Fruit fly (Drosophila melanogaster) whole organism, wandering third instar larva: Measurements from ENCODE around the gene CG12035.

Experiments used
- Abd-B ChIP-seq: fragments of >200 bp; optimal IDR thresholded peaks from 2 replicates; lab custom pipeline; 2017; ENCODE audit warnings: missing biosample characterization, missing genetic modification characterization
- CG32264 ChIP-seq: fragments of 200-800 bp; sonication (Bioruptor generic); optimal IDR thresholded peaks from 2 replicates; lab custom pipeline; 2016; ENCODE audit warnings: missing biosample characterization, missing genetic modification characterization
- CrebA ChIP-seq: fragments of 200-800 bp; sonication (Bioruptor generic); optimal IDR thresholded peaks from 2 replicates; lab custom pipeline; 2016; ENCODE audit warnings: missing biosample characterization, mild to moderate bottlenecking, missing genetic modification characterization, borderline replicate concordance
- Dfd ChIP-seq: fragments of >200 bp; optimal IDR thresholded peaks from 2 replicates; lab custom pipeline; 2017; ENCODE audit warnings: missing biosample characterization, missing genetic modification characterization
- Dif ChIP-seq: fragments of 200-275, 200-300 bp; sonication (Bioruptor generic); optimal IDR thresholded peaks from 2 replicates; lab custom pipeline; 2018; ENCODE audit warnings: missing biosample characterization, missing genetic modification characterization; ENCODE audit not compliant: partially characterized antibody
- GATAd ChIP-seq: sonication (Bioruptor generic); optimal IDR thresholded peaks from 2 replicates; lab custom pipeline; 2016; ENCODE audit warnings: missing biosample characterization, missing genetic modification characterization
- HLH106 ChIP-seq: fragments of 200-800 bp; optimal IDR thresholded peaks from 3 replicates; lab custom pipeline; 2019; ENCODE audit warnings: missing biosample characterization, mild to moderate bottlenecking, missing genetic modification characterization, moderate library complexity
- Hnf4 ChIP-seq: fragments of 200-800 bp; sonication (Bioruptor generic); optimal IDR thresholded peaks from 2 replicates; lab custom pipeline; 2016; ENCODE audit warnings: missing biosample characterization, mild to moderate bottlenecking, missing genetic modification characterization
- Hr78 ChIP-seq: fragments of >200 bp; optimal IDR thresholded peaks from 2 replicates; lab custom pipeline; 2017; ENCODE audit warnings: missing biosample characterization, missing genetic modification characterization
- Hr83 ChIP-seq: fragments of 200-300 bp; sonication (Bioruptor generic); optimal IDR thresholded peaks from 2 replicates; lab custom pipeline; 2016; ENCODE audit warnings: missing biosample characterization, mild to moderate bottlenecking, missing genetic modification characterization, moderate library complexity; ENCODE audit not compliant: poor library complexity, severe bottlenecking
- Jra ChIP-seq: sonication (Bioruptor generic); optimal IDR thresholded peaks from 2 replicates; lab custom pipeline; 2016; ENCODE audit warnings: missing biosample characterization, missing genetic modification characterization
- Mio ChIP-seq: sonication (Bioruptor generic); optimal IDR thresholded peaks from 2 replicates; lab custom pipeline; 2016; ENCODE audit warnings: missing biosample characterization, missing genetic modification characterization
- Myc ChIP-seq: fragments of >200 bp; optimal IDR thresholded peaks from 2 replicates; lab custom pipeline; 2017
- OdsH ChIP-seq: fragments of 200-800 bp; sonication (Bioruptor generic); optimal IDR thresholded peaks from 2 replicates; lab custom pipeline; 2016; ENCODE audit warnings: missing biosample characterization, mild to moderate bottlenecking, missing genetic modification characterization
- Rel ChIP-seq, 2 experiments: fragments of 200-800 bp; sonication (Bioruptor generic) in 1 of 2; optimal IDR thresholded peaks; 2 replicates in 1 of 2; 3 replicates in 1 of 2; lab custom pipeline; 2016 to 2019; ENCODE audit warnings: mild to moderate bottlenecking in 2 of 2, missing biosample characterization in 2 of 2, missing genetic modification characterization in 2 of 2, moderate library complexity in 1 of 2
- Sp1 ChIP-seq: fragments of 200-800 bp; sonication (Bioruptor generic); optimal IDR thresholded peaks from 3 replicates; lab custom pipeline; 2019; ENCODE audit warnings: missing biosample characterization, mild to moderate bottlenecking, missing genetic modification characterization, moderate library complexity
- Vsx2 ChIP-seq: fragments of 200-300, 225-300 bp; sonication (Bioruptor generic); optimal IDR thresholded peaks from 2 replicates; lab custom pipeline; 2018; ENCODE audit warnings: missing biosample characterization, missing genetic modification characterization; ENCODE audit not compliant: partially characterized antibody
- br ChIP-seq: fragments of 200-800 bp; sonication (Bioruptor generic); optimal IDR thresholded peaks from 2 replicates; lab custom pipeline; 2016; ENCODE audit warnings: missing biosample characterization, missing genetic modification characterization
- brk ChIP-seq: fragments of 200-800 bp; sonication (Bioruptor generic); optimal IDR thresholded peaks from 2 replicates; lab custom pipeline; 2016; ENCODE audit warnings: missing biosample characterization, mild to moderate bottlenecking, missing genetic modification characterization
- dl ChIP-seq, 2 experiments: fragments of 175-275, 200-275 bp in 1 of 2; fragments of 200-275 bp in 1 of 2; sonication (Bioruptor generic); optimal IDR thresholded peaks; lab custom pipeline; 2018; ENCODE audit warnings: mild to moderate bottlenecking in 2 of 2, missing biosample characterization in 2 of 2, missing genetic modification characterization in 2 of 2, moderate library complexity in 2 of 2; ENCODE audit not compliant: partially characterized antibody in 2 of 2, insufficient read depth in 1 of 2
- dmrt93B ChIP-seq: fragments of 200-800 bp; sonication (Bioruptor generic); optimal IDR thresholded peaks from 2 replicates; lab custom pipeline; 2018; ENCODE audit warnings: missing biosample characterization, mild to moderate bottlenecking, missing genetic modification characterization
- dsf ChIP-seq: sonication (Bioruptor generic); optimal IDR thresholded peaks from 2 replicates; lab custom pipeline; 2016; ENCODE audit warnings: missing biosample characterization, missing genetic modification characterization, borderline replicate concordance
- ey ChIP-seq: fragments of 200-800 bp; sonication (Bioruptor generic); optimal IDR thresholded peaks from 2 replicates; lab custom pipeline; 2016; ENCODE audit warnings: missing biosample characterization, missing genetic modification characterization
- foxo ChIP-seq, 2 experiments: fragments of 200-800 bp; sonication (Bioruptor generic); optimal IDR thresholded peaks; 2 replicates in 1 of 2; 3 replicates in 1 of 2; lab custom pipeline; 2016 to 2017; ENCODE audit warnings: missing biosample characterization in 2 of 2, missing genetic modification characterization in 2 of 2
- fru ChIP-seq: fragments of 200-800 bp; sonication (Bioruptor generic); optimal IDR thresholded peaks from 3 replicates; lab custom pipeline; 2016; ENCODE audit warnings: missing biosample characterization, mild to moderate bottlenecking, missing genetic modification characterization
- h ChIP-seq: fragments of 200-800 bp; sonication (Bioruptor generic); optimal IDR thresholded peaks from 3 replicates; lab custom pipeline; 2016; ENCODE audit warnings: missing biosample characterization, mild to moderate bottlenecking, missing genetic modification characterization
- jim ChIP-seq: fragments of 175-275, 200-325 bp; sonication (Bioruptor generic); optimal IDR thresholded peaks from 2 replicates; lab custom pipeline; 2016; ENCODE audit warnings: missing biosample characterization, mild to moderate bottlenecking, missing genetic modification characterization
- lola ChIP-seq: fragments of >200 bp; optimal IDR thresholded peaks from 2 replicates; lab custom pipeline; 2017; ENCODE audit warnings: missing biosample characterization, missing genetic modification characterization
- pan ChIP-seq: fragments of >200 bp; optimal IDR thresholded peaks from 2 replicates; lab custom pipeline; 2017
- psq ChIP-seq: fragments of 200-800 bp; sonication (Bioruptor generic); optimal IDR thresholded peaks from 3 replicates; lab custom pipeline; 2017; ENCODE audit warnings: missing biosample characterization, mild to moderate bottlenecking, missing genetic modification characterization, moderate library complexity
- rgr ChIP-seq: fragments of 200-800 bp; sonication (Bioruptor generic); optimal IDR thresholded peaks from 3 replicates; lab custom pipeline; 2016; ENCODE audit warnings: missing biosample characterization, mild to moderate bottlenecking, missing genetic modification characterization
- sage ChIP-seq: fragments of 200-800 bp; sonication (Bioruptor generic); optimal IDR thresholded peaks from 2 replicates; lab custom pipeline; 2016; ENCODE audit warnings: missing biosample characterization, mild to moderate bottlenecking, missing genetic modification characterization
- sv ChIP-seq: fragments of 200-800 bp; sonication (Bioruptor generic); optimal IDR thresholded peaks from 3 replicates; lab custom pipeline; 2016; ENCODE audit warnings: missing biosample characterization, missing genetic modification characterization
- tai ChIP-seq: sonication (Bioruptor generic); optimal IDR thresholded peaks from 2 replicates; lab custom pipeline; 2016; ENCODE audit warnings: missing biosample characterization, missing genetic modification characterization
- usp ChIP-seq: fragments of >200 bp; optimal IDR thresholded peaks from 2 replicates; lab custom pipeline; 2017; ENCODE audit warnings: missing biosample characterization, missing genetic modification characterization
- woc ChIP-seq: sonication (Bioruptor generic); optimal IDR thresholded peaks from 2 replicates; lab custom pipeline; 2016; ENCODE audit warnings: missing biosample characterization, mild to moderate bottlenecking, missing genetic modification characterization

Gene CG12035

dm6 chr3L:1688161-1688560, 36.0 kb upstream of the CG12035 start:
- TF ChIP-seq Mio (no peak), Dfd (GFP tag; lab: Kevin White, UChicago) (no peak), GATAd (GFP tag; lab: Kevin White, UChicago) (no peak), ey (GFP tag; lab: Kevin White, UChicago) (no peak)
- TF ChIP-seq, all 38 proteins: peak for 0

DNA sequence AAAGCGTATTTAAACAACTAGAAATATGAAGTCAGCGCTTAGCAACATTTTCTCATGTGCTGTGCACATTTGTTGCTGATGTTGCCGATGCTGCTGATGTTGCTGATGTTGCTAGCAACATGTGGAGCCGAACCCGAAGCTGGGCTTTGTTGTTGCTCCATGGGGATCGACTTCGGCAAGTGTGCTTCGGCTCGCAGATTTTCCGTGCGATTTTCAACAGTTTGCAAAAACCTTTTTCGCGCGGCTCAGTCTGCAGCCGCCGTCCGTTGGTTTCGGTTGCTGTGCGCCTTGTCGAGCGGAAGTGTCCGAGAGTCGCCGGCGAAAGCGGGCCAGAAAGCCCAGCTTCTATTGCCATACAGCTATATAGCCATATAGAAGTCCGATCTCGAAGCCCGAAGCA, 35.6 kb upstream of the CG12035 start:
- TF ChIP-seq sv (GFP tag; lab: Kevin White, UChicago): no peak
- no peak for TF ChIP-seq psq
- TF ChIP-seq dsf (GFP tag; lab: Kevin White, UChicago): no peak
- no peak for TF ChIP-seq CrebA (GFP tag; lab: Kevin White, UChicago)
- TF ChIP-seq GATAd (GFP tag; lab: Kevin White, UChicago): no peak
- no peak for TF ChIP-seq sage (GFP tag; lab: Kevin White, UChicago)
- TF ChIP-seq Hnf4: no peak
- TF ChIP-seq Vsx2 (GFP tag; lab: Kevin White, UChicago): no peak
- no peak for TF ChIP-seq Jra (GFP tag; lab: Kevin White, UChicago)
- no peak for TF ChIP-seq pan (lab: Kevin White, UChicago)
- no peak for TF ChIP-seq woc
- TF ChIP-seq ey (GFP tag; lab: Kevin White, UChicago): no peak
- no peak for TF ChIP-seq Hr78 (GFP tag; lab: Kevin White, UChicago)
- TF ChIP-seq, all 38 proteins: peak for 0

dm6 chr3L:1690727-1691413, 33.3 kb upstream of the CG12035 start:
- TF ChIP-seq Rel (GFP tag; optimal IDR thresholded peaks at IDR 0.05; lab: Kevin White, UChicago) (no peak), Rel (tag; optimal IDR thresholded peaks at IDR 0.05; lab: Kevin White, UChicago) (no peak), woc (peak; percentile 15), Mio (no peak), dmrt93B (GFP tag; lab: Kevin White, UChicago) (peak; percentile 34), jim (GFP tag; lab: Kevin White, UChicago) (peak; percentile 14), foxo (GFP tag; optimal IDR thresholded peaks at IDR 0.05; lab: Kevin White, UChicago) (peak in 1 of 2 experiments; percentile 63), br (GFP tag; lab: Kevin White, UChicago) (peak; percentile 48), ey (GFP tag; lab: Kevin White, UChicago) (peak; percentile 45), sv (GFP tag; lab: Kevin White, UChicago) (no peak), OdsH (GFP tag; lab: Kevin White, UChicago) (peak; percentile 8), fru (GFP tag; lab: Kevin White, UChicago) (peak; percentile 51), HLH106 (tag; lab: Kevin White, UChicago) (peak; percentile 45), Sp1 (GFP tag; lab: Kevin White, UChicago) (peak; percentile 20), h (GFP tag; lab: Kevin White, UChicago) (peak; percentile 71), dsf (GFP tag; lab: Kevin White, UChicago) (no peak), Hnf4 (peak; percentile 19), rgr (GFP tag; lab: Kevin White, UChicago) (peak; percentile 46), Hr83 (GFP tag; lab: Kevin White, UChicago) (peak; percentile 92)
- TF ChIP-seq, all 38 proteins: peak for 14

DNA sequence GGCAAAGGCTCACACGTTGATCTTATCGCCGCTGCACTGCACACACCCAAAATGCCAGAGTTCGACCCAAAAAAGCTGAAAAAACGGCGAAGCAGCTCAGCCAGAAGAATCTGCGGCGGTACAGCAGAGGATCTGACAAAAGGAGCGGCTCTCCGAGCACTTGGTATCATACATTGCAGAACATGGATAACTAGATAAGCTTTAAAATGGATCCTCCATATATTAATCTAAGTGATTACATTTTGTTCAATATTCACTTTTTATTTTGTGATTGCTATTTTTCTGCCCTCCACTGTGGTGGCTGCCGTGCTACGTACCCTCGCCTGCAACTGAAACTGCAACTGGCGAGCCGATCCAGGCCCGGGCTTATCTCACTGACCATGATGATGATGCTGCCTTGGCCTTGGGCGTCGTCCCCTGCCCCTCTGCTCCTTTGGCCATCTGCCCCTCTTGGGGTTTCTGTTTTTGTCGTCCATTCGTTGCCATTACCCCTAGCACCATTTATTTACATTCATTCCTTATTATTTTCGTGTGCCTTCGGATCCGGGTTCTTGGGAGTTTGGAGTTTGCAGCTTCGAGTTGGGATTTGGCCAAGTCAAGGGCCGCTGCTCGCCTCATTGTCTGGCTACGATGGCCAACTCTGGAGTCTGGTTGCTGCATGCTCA, 31.9 kb upstream of the CG12035 start:
- TF ChIP-seq jim (GFP tag; lab: Kevin White, UChicago) (no peak), Rel (GFP tag; optimal IDR thresholded peaks at IDR 0.05; lab: Kevin White, UChicago) (peak; percentile 24), Rel (tag; optimal IDR thresholded peaks at IDR 0.05; lab: Kevin White, UChicago) (peak; percentile 22), Mio (no peak), foxo (GFP tag; optimal IDR thresholded peaks at IDR 0.05; lab: Kevin White, UChicago) (peak; percentile 23 to 91), Dif (GFP tag; lab: Kevin White, UChicago) (no peak), sv (GFP tag; lab: Kevin White, UChicago) (no peak), tai (GFP tag; lab: Kevin White, UChicago) (no peak), Hnf4 (peak; percentile 78), fru (GFP tag; lab: Kevin White, UChicago) (peak; percentile 94), sage (GFP tag; lab: Kevin White, UChicago) (peak; percentile 51), pan (lab: Kevin White, UChicago) (no peak), brk (GFP tag; lab: Kevin White, UChicago) (peak; percentile 66), Abd-B (no peak), usp (GFP tag; lab: Kevin White, UChicago) (no peak), Vsx2 (GFP tag; lab: Kevin White, UChicago) (no peak), dl (GFP tag; optimal IDR thresholded peaks at IDR 0.05; lab: Kevin White, UChicago; ENCODE audit: insufficient read depth in 1 of 2, partially characterized antibody in 2 of 2) (no peak), Hr83 (GFP tag; lab: Kevin White, UChicago) (no peak), dmrt93B (GFP tag; lab: Kevin White, UChicago) (peak; percentile 84), rgr (GFP tag; lab: Kevin White, UChicago) (peak; percentile 91), Sp1 (GFP tag; lab: Kevin White, UChicago) (peak; percentile 88), Myc (lab: Kevin White, UChicago) (no peak), HLH106 (tag; lab: Kevin White, UChicago) (peak; percentile 85), Hr78 (GFP tag; lab: Kevin White, UChicago) (no peak), h (GFP tag; lab: Kevin White, UChicago) (peak; percentile 84), OdsH (GFP tag; lab: Kevin White, UChicago) (peak; percentile 91), ey (GFP tag; lab: Kevin White, UChicago) (peak; percentile 90), lola (GFP tag; lab: Kevin White, UChicago) (no peak), CG32264 (GFP tag; lab: Kevin White, UChicago) (peak; percentile 79), Jra (GFP tag; lab: Kevin White, UChicago) (peak; percentile 55), dsf (GFP tag; lab: Kevin White, UChicago) (peak; percentile 38), woc (peak; percentile 86)
